Worm (Caenorhabditis elegans): ENCODE results near the gene K09G1.1.

The K09G1.1 gene

DNA sequence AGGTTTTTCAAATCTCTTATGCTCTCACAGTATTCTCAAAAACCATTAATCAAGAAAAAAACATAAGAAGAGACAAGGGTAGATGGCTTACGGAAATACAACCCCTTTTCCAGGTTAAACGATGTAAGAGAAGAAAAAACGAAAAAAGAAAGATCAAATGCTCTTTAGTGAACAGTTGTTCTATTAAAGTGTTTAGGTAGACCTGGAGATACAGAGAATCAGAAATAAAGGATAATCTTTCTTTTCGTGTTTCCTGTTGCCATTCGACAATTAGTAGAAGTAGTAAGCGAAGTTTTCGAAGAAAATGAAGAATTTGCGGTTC lies at the start of gene K09G1.1:
Gene K09G1.1, plus strand, starts transcription at position 223 of the 322 bp plus-strand sequence.
- TF ChIP-seq him-1 (tag; optimal IDR thresholded peaks at IDR 0.05) (no peak), W03F9.2 (tag; optimal IDR thresholded peaks at IDR 0.05) (no peak), dao-5 (tag; optimal IDR thresholded peaks at IDR 0.05) (no peak)

DNA sequence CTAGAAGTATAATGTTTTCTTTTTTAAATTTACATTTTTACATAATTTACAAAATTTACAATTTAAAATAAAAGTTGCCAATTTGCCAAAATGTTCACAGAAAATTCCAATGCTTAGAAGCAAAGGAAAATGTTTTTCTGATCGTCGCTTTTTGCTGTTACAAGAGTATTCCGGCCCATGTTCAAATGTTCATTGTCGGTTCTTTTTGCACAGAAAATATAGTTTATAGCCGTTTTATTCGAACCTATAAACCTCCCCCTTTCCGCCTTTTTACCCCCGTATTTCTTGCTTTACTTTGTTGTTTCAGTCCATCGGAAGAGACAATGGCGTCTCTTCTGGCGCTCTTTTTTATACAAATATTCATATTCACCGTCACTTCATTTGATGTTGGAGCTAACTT lies 48.7 kb upstream of the K09G1.1 start, which contains the start of gene tag-329:
Gene tag-329, plus strand, starts transcription at position 301 of the 400 bp plus-strand sequence.
- TF ChIP-seq W03F9.2 (tag; optimal IDR thresholded peaks at IDR 0.05) (no peak), him-1 (tag; optimal IDR thresholded peaks at IDR 0.05) (no peak), dao-5 (tag; optimal IDR thresholded peaks at IDR 0.05) (no peak)

DNA sequence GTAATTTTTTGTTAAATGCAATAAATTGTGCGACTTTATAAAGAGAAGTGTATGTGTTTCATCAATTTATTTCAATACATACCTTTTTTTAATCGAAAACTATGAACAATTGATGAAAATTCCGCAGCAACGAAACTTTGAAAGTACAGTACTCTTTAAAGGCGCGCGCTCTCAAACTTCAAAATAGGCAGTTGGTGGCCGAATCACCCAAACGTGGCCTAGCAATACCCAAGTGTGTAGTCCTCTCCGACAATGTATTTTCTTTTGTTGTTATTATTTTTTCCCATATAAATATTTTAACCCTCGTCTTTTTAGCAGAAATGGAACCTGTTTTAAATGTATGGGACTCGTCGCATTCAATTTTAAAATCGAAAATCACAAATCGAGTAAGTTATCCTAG lies 46.8 kb upstream of the K09G1.1 start, which contains the start of gene C50F4.4:
Gene C50F4.4, plus strand, starts transcription at position 267 of the 400 bp plus-strand sequence.
- TF ChIP-seq dao-5 (tag; optimal IDR thresholded peaks at IDR 0.05): no peak
- no peak for TF ChIP-seq W03F9.2 (tag; optimal IDR thresholded peaks at IDR 0.05)
- TF ChIP-seq him-1 (tag; optimal IDR thresholded peaks at IDR 0.05): peak; percentile 2

DNA sequence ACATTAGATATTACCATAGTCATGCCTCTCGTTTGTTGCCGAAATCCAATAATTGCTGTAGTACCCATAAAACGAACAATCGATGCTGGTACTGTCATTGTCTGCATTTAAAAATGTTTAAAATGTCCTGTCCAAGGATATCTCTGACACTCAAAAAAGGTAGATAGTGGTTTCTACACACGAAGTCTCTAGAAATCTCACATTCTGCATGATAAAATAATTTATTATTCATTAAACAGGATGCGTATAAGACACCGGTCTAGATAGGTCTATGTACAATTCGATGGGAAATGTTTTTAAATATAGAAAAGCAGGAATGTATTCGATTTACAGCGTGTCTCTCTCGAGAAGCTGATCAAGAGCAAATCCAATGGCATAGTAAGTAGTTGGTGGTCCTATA lies 43.7 kb upstream of the K09G1.1 start, which contains the start of gene C50F4.12:
Gene C50F4.12, minus strand, starts transcription at position 101 of the 400 bp plus-strand sequence.
- TF ChIP-seq dao-5 (tag; optimal IDR thresholded peaks at IDR 0.05) (no peak), him-1 (tag; optimal IDR thresholded peaks at IDR 0.05) (no peak), W03F9.2 (tag; optimal IDR thresholded peaks at IDR 0.05) (no peak)

DNA sequence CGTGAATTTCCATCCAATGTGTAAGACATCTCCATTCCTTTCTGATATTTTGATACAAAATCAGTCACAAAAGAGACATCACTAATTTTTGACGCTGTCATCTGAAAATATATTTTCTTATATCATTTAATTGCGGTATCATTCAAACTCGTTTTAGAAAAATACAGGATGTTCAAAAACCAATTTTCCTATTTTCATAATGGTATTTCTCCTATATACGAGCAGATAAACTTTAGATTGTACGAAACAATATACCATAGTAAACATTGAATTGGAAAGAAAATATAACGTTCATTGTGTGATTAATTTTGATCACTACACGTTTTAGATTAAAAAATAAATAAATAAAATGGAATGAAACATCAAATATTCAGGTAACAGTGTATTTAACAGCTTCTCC lies 41.8 kb upstream of the K09G1.1 start, which contains the start of gene C50F4.16:
Gene C50F4.16, minus strand, starts transcription at position 101 of the 400 bp plus-strand sequence.
- TF ChIP-seq W03F9.2 (tag; optimal IDR thresholded peaks at IDR 0.05) (no peak), dao-5 (tag; optimal IDR thresholded peaks at IDR 0.05) (no peak), him-1 (tag; optimal IDR thresholded peaks at IDR 0.05) (no peak)

DNA sequence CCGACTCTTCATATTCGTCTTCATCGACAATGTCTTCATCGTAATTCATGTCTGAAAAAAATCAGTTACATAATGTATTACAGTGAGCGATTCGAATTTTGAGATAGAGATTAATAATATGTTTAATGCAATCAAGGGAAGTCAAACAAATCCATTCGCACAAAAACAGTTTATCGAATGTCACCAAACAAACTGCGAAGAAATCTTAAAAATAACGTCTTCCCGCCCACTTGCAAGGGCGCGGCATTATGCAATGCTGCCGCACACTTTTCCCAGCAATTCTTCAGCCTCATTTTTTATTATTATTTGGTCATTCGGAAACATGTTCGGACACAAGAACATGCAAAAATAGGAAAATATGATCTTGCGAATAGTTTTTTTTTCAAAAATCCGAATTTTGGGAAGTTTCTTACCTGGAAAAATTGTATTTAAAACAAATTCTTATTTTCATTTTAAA lies 39.1 kb upstream of the K09G1.1 start, which contains the start of gene mdf-1:
Gene mdf-1, minus strand, starts transcription at position 51 of the 457 bp plus-strand sequence.
- no peak for TF ChIP-seq dao-5 (tag; optimal IDR thresholded peaks at IDR 0.05)
- peak; percentile 44 for TF ChIP-seq him-1 (tag; optimal IDR thresholded peaks at IDR 0.05)
- peak; percentile 29 for TF ChIP-seq W03F9.2 (tag; optimal IDR thresholded peaks at IDR 0.05)

DNA sequence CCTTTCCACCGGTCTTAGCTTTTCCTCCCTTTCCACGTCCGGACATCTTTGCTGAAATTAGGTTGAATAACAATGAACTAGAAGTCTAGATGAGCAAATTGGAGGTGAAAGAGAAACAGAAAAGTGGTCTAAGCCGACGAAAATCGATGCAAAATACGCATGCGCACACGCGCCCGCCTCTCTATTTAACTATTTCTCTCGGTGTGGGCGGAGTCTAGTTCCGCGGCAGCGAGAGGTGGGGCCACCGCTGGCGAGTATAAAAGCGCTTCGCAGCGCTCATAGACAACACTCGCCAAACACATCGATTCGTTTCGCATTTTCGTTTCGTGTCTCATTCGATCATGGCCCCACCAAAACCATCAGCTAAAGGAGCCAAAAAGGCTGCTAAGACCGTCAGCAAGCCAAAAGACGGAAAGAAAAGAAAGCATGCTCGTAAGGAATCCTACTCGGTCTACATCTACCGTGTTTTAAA lies 38.1 kb upstream of the K09G1.1 start, which contains the start of the genes his-35 and his-41:
Gene his-35, minus strand, starts transcription at position 51 of the 472 bp plus-strand sequence.
Gene his-41, plus strand, starts transcription at position 299 of the 472 bp plus-strand sequence.
- no peak for TF ChIP-seq dao-5 (tag; optimal IDR thresholded peaks at IDR 0.05)
- no peak for TF ChIP-seq him-1 (tag; optimal IDR thresholded peaks at IDR 0.05)
- TF ChIP-seq W03F9.2 (tag; optimal IDR thresholded peaks at IDR 0.05): no peak

DNA sequence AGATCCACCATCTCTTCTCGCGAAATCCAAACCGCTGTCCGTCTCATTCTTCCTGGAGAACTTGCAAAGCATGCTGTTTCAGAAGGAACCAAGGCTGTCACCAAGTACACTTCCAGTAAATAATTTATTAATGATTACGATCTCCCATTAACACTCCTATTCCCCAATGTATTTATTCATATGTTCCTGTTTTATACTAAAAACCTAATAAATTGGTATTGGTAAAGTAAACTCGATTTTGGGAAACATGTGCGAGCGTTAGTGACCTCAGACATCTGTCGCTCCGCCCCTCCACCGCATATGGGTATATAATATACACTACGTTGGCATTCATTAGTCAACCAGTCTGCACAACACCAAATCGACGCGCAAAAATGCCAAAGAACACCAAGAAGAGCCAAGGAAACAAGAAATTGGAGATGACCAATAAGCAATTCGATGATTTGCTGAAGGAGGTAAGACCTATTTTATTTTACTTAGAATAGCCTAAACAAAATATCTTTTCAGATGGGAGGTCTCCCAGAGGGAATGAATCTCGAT lies 37.2 kb upstream of the K09G1.1 start, which contains the start of gene C50F4.6:
Gene C50F4.6, plus strand, starts transcription at position 51 of the 540 bp plus-strand sequence.
- no peak for TF ChIP-seq dao-5 (tag; optimal IDR thresholded peaks at IDR 0.05)
- no peak for TF ChIP-seq W03F9.2 (tag; optimal IDR thresholded peaks at IDR 0.05)
- no peak for TF ChIP-seq him-1 (tag; optimal IDR thresholded peaks at IDR 0.05)

DNA sequence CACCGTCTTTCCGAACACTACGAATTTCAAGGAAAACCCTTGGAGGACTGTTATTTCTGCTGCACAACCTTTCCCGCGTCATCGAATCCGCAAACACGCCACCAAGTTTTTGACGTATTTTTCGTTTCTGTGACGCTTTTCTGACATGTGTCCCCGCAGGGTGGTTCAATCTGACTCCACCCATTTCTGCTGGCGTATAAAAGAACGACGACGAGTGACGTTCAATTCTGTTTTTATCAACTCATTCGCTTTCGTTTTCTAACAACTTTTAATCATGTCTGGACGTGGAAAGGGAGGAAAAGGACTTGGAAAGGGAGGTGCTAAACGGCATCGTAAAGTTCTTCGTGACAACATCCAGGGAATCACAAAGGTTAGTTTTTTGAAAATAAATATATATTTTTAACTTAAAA lies 36.5 kb upstream of the K09G1.1 start, which contains the start of gene his-37:
Gene his-37, plus strand, starts transcription at position 246 of the 410 bp plus-strand sequence.
- TF ChIP-seq dao-5 (tag; optimal IDR thresholded peaks at IDR 0.05) (peak; percentile 37), him-1 (tag; optimal IDR thresholded peaks at IDR 0.05) (peak; percentile 96), W03F9.2 (tag; optimal IDR thresholded peaks at IDR 0.05) (peak; percentile 97)

DNA sequence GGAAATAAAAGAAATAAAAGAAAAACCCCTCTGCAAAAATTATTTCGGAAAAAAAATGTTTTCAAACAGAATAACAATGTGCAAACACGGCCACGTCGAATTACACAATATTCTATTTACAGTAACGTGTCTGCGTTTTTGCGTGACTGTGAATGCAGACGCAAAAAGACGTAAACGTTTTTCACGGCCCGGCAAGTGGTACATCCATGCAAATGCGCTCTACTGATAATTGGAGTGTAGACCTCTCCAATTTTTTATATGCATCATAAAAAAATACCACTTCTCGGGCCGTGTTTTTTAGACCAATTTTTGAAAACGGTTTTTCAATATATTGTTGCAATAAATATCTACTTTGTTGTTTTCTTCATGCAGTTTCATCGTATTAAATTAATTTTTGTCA lies 33.9 kb upstream of the K09G1.1 start, which contains the start of gene nstp-10:
Gene nstp-10, minus strand, starts transcription at position 378 of the 400 bp plus-strand sequence.
- TF ChIP-seq dao-5 (tag; optimal IDR thresholded peaks at IDR 0.05) (no peak), W03F9.2 (tag; optimal IDR thresholded peaks at IDR 0.05) (peak; percentile 65)

DNA sequence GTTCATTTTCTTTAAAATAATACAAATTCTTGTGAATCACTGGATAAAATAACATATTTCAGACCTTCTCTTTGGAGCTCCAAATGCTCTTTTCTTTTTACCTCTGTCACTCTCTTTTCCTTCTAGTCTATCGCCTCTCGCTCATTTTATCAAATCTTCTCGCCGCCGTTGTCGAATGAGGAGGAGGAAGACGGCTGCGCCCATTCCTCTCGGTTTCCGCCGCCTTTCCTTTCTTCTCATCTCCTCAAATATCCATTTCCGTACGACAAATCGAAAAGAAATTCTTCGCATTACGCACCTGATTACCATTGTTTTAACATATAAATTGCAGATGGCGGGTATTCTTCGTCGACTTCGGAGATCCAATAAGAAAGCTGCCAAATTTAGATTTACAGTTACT lies 33.0 kb upstream of the K09G1.1 start, which contains the start of gene ehbp-1:
Gene ehbp-1, plus strand, starts transcription at position 332 of the 400 bp plus-strand sequence.
- TF ChIP-seq dao-5 (tag; optimal IDR thresholded peaks at IDR 0.05): no peak
- no peak for TF ChIP-seq him-1 (tag; optimal IDR thresholded peaks at IDR 0.05)
- TF ChIP-seq W03F9.2 (tag; optimal IDR thresholded peaks at IDR 0.05): no peak

DNA sequence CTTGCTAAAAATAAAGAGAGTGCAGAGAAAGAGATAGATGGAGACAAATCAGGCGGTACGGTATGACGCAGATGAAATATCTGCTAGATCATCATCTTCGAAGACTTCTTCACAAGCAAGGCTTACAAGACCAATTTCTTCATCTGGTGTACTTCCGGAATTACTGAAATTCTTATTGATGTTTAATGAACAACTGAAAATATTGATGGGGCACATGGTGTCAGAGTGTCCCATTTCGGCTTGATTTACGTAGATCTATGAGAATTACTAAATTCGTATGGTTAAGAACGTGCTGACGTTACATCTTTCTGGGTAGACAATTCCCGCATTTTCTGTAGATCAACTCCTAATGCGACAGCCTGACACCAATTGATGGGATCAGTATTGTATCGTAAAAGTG lies 26.7 kb upstream of the K09G1.1 start:
- TF ChIP-seq W03F9.2 (tag; optimal IDR thresholded peaks at IDR 0.05) (no peak), him-1 (tag; optimal IDR thresholded peaks at IDR 0.05) (no peak), dao-5 (tag; optimal IDR thresholded peaks at IDR 0.05) (no peak)

DNA sequence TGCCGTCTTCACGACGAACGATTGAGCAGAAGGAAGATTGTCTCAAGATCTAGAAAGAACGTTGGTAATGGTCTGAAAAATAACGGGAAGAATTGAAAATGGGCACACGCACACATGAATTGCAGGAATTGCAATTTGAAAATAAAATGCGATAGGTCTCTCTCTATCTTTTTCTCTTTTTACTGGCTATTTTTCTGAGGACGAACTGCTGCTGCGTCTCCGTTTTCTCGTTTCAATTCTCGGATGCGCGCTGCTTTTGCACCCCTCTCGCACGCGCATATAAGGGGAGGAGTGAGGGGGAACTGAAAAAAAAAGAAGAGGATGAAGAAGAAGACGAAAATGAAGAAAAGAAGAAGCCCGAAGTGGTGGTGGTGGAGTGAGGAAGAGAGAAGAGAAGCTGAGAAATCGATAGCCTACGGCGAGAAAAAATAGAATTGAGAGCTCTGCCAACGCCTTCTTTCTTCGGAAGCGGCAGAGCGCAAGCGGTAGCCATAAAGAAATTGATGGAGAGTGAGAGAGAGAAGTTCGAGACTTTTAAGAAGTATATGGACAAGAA lies 21.6 kb upstream of the K09G1.1 start, which contains the start of gene rgef-1:
Gene rgef-1, minus strand, starts transcription at position 51 of the 556 bp plus-strand sequence.
- TF ChIP-seq dao-5 (tag; optimal IDR thresholded peaks at IDR 0.05): no peak
- peak; percentile 61 for TF ChIP-seq him-1 (tag; optimal IDR thresholded peaks at IDR 0.05)
- no peak for TF ChIP-seq W03F9.2 (tag; optimal IDR thresholded peaks at IDR 0.05)

DNA sequence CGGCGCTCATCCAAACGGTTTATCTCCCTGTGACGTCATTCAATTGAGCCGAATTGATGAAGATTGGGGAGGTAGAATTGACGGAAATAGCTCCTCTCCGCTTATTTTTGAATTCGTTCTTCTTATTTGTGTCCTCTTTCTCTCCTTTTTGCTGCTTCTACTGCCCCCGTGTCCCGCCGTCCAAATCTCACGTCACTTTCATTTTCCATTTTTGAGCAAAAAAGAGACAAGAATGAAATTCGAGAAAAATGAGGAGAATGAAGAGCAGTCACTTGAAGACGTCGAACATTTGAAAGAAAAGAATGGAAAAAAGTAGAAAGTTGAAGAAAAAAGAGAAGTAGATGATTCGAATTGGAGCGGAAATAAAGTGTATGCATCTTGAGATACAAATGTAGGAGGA lies 19.8 kb upstream of the K09G1.1 start:
- no peak for TF ChIP-seq him-1 (tag; optimal IDR thresholded peaks at IDR 0.05)
- TF ChIP-seq W03F9.2 (tag; optimal IDR thresholded peaks at IDR 0.05): no peak
- TF ChIP-seq dao-5 (tag; optimal IDR thresholded peaks at IDR 0.05): no peak

Data from whole organism, L4/young adult.